Fruit fly (Drosophila melanogaster) whole organism, prepupa: ENCODE data around the gene Chc.

Source experiments
- Blimp-1 ChIP-seq: fragments of 200-800 bp; sonication (Bioruptor generic); optimal IDR thresholded peaks from 3 replicates; lab custom pipeline; 2017; ENCODE audit warnings: missing biosample characterization, missing genetic modification characterization, mild to moderate bottlenecking, moderate library complexity, missing genetic modification reagents
- CG11762 ChIP-seq: fragments of 200-800 bp; sonication (Bioruptor generic); optimal IDR thresholded peaks from 3 replicates; lab custom pipeline; 2016; ENCODE audit warnings: missing biosample characterization, missing genetic modification characterization; ENCODE audit not compliant: insufficient read depth
- CG6792 ChIP-seq: fragments of 200-800 bp; sonication (Bioruptor generic); optimal IDR thresholded peaks from 3 replicates; lab custom pipeline; 2016; ENCODE audit warnings: missing biosample characterization, missing genetic modification characterization
- CG8119 ChIP-seq: fragments of 200-800 bp; sonication (Bioruptor generic); IDR thresholded peaks from 3 replicates; pipeline ENCODE4 v1.3.6; 2022; ENCODE audit warnings: missing biosample characterization, missing genetic modification characterization
- CG8632 ChIP-seq: fragments of 200-800 bp; sonication (Bioruptor generic); optimal IDR thresholded peaks from 3 replicates; lab custom pipeline; 2016; ENCODE audit warnings: missing biosample characterization, missing genetic modification characterization
- Ets21C ChIP-seq: fragments of 200-800 bp; sonication (Bioruptor generic); optimal IDR thresholded peaks from 3 replicates; lab custom pipeline; 2016; ENCODE audit warnings: missing biosample characterization, missing genetic modification characterization
- Ets96B ChIP-seq: fragments of 200-800 bp; optimal IDR thresholded peaks from 2 replicates; lab custom pipeline; 2019; ENCODE audit warnings: missing biosample characterization, mild to moderate bottlenecking, missing genetic modification characterization, moderate library complexity
- Gug ChIP-seq: fragments of 200-800 bp; sonication (Bioruptor generic); IDR thresholded peaks from 2 replicates; pipeline ENCODE4 v1.3.6; 2022; ENCODE audit warnings: missing biosample characterization, missing genetic modification characterization
- Hr39 ChIP-seq: fragments of 200-800 bp; sonication (Bioruptor generic); optimal IDR thresholded peaks from 2 replicates; lab custom pipeline; 2016; ENCODE audit warnings: missing biosample characterization, missing genetic modification characterization
- Met ChIP-seq: fragments of 200-800 bp; sonication (Bioruptor generic); optimal IDR thresholded peaks from 3 replicates; lab custom pipeline; 2016; ENCODE audit warnings: missing biosample characterization, missing genetic modification characterization
- Sox102F ChIP-seq: fragments of 200-800 bp; sonication (Bioruptor generic); optimal IDR thresholded peaks from 2 replicates; lab custom pipeline; 2016; ENCODE audit warnings: missing biosample characterization, mild to moderate bottlenecking, missing genetic modification characterization
- cyc ChIP-seq: fragments of 200-800 bp; sonication (Bioruptor generic); optimal IDR thresholded peaks from 3 replicates; lab custom pipeline; 2016; ENCODE audit warnings: missing biosample characterization, missing genetic modification characterization
- dsx ChIP-seq: fragments of 200-800 bp; optimal IDR thresholded peaks from 3 replicates; lab custom pipeline; 2019; ENCODE audit warnings: missing biosample characterization, mild to moderate bottlenecking, missing genetic modification characterization, moderate library complexity; ENCODE audit not compliant: poor library complexity, severe bottlenecking

- no peak for TF ChIP-seq Ets21C (GFP tag; lab: Kevin White, UChicago)
- TF ChIP-seq CG8119 (GFP tag; lab: Robert Waterston, UW): no peak
- TF ChIP-seq Sox102F: no peak
- no peak for TF ChIP-seq dsx (GFP tag; lab: Kevin White, UChicago)
- no peak for TF ChIP-seq Hr39 (GFP tag; lab: Kevin White, UChicago)
- TF ChIP-seq Gug (GFP tag; lab: Robert Waterston, UW): no peak
- TF ChIP-seq CG8632 (GFP tag; lab: Kevin White, UChicago): no peak
- no peak for TF ChIP-seq CG11762 (GFP tag; lab: Kevin White, UChicago)
- no peak for TF ChIP-seq cyc (GFP tag; lab: Kevin White, UChicago)
- no peak for TF ChIP-seq Blimp-1
- no peak for TF ChIP-seq Ets96B (tag; lab: Kevin White, UChicago)
- no peak for TF ChIP-seq Met
- no peak for TF ChIP-seq CG6792 (GFP tag; lab: Kevin White, UChicago)
These were observed 24.1 kb upstream of the Chc start, which contains the start of gene AlkB for dm6 chrX:15859387-15859786.
